Worm (Caenorhabditis elegans) whole organism, young adult: ENCODE measurements around the gene srd-33.

Experiments used
- B0035.1 ChIP-seq: sonication (generic microtip); optimal IDR thresholded peaks from 2 replicates; lab custom pipeline; 2016; ENCODE audit warnings: missing genetic modification characterization, mild to moderate bottlenecking, missing compliant biosample characterization, missing genotype, missing genetic modification reagents
- B0336.3 ChIP-seq: fragments of 200-800 bp; sonication (Bioruptor generic); IDR thresholded peaks from 2 replicates; pipeline ENCODE4 v1.3.6; 2022; ENCODE audit warnings: missing genetic modification characterization, missing compliant biosample characterization
- C06A6.2 ChIP-seq: fragments of 200-800 bp; sonication (Bioruptor generic); conservative IDR thresholded peaks from 2 replicates; pipeline ENCODE4 v1.3.6; 2022; ENCODE audit warnings: missing genetic modification characterization, missing compliant biosample characterization
- F33H1.4 ChIP-seq: fragments of 200-800 bp; sonication (Bioruptor generic); IDR thresholded peaks from 2 replicates; pipeline ENCODE4 v1.3.6; 2022; ENCODE audit warnings: missing genetic modification reagents, missing genetic modification characterization, missing compliant biosample characterization
- Y79H2A.3 ChIP-seq: fragments of 200-800 bp; sonication (Bioruptor generic); conservative IDR thresholded peaks from 2 replicates; pipeline ENCODE4 v1.3.6; 2022; ENCODE audit warnings: missing genetic modification reagents, missing genetic modification characterization, missing compliant biosample characterization
- Y95B8A.8 ChIP-seq: fragments of 200-800 bp; sonication (Bioruptor generic); IDR thresholded peaks from 2 replicates; pipeline ENCODE4 v1.3.6; 2022; ENCODE audit warnings: missing genetic modification reagents, missing genetic modification characterization, missing compliant biosample characterization
- akir-1 ChIP-seq: fragments of 200-800 bp; sonication (Bioruptor generic); optimal IDR thresholded peaks from 2 replicates; lab custom pipeline; 2018; ENCODE audit warnings: mild to moderate bottlenecking, missing genetic modification characterization, moderate library complexity, missing compliant biosample characterization
- attf-3 ChIP-seq: fragments of 200-800 bp; sonication (Bioruptor generic); conservative IDR thresholded peaks from 2 replicates; pipeline ENCODE4 v1.3.6; 2022; ENCODE audit warnings: missing genetic modification reagents, missing genetic modification characterization, missing compliant biosample characterization
- attf-5 ChIP-seq: fragments of 200-800 bp; sonication (Bioruptor generic); optimal IDR thresholded peaks from 2 replicates; lab custom pipeline; 2018; ENCODE audit warnings: mild to moderate bottlenecking, missing genetic modification characterization, missing compliant biosample characterization
- ccch-3 ChIP-seq: fragments of 200-800 bp; sonication (Bioruptor generic); optimal IDR thresholded peaks from 2 replicates; lab custom pipeline; 2018; ENCODE audit warnings: mild to moderate bottlenecking, missing genetic modification characterization, missing compliant biosample characterization
- cebp-1 ChIP-seq, 2 experiments: fragments of 200-800 bp in 1 of 2; sonication (Bioruptor generic) in 1 of 2; sonication (generic microtip) in 1 of 2; IDR thresholded peaks in 1 of 2; optimal IDR thresholded peaks in 1 of 2; 2 replicates each; pipeline versions ENCODE4 v1.3.6 to Lab custom; 2017 to 2022; ENCODE audit warnings: missing compliant biosample characterization in 2 of 2, missing genetic modification characterization in 2 of 2, mild to moderate bottlenecking in 1 of 2, missing genetic modification reagents in 1 of 2, moderate library complexity in 1 of 2
- ceh-27 ChIP-seq: fragments of 200-800 bp; sonication (Bioruptor generic); optimal IDR thresholded peaks from 2 replicates; lab custom pipeline; 2018; ENCODE audit warnings: mild to moderate bottlenecking, missing genetic modification characterization, moderate library complexity, missing compliant biosample characterization
- ceh-58 ChIP-seq: fragments of 200-800 bp; sonication (Bioruptor generic); IDR thresholded peaks from 2 replicates; pipeline ENCODE4 v1.3.6; 2022; ENCODE audit warnings: missing genetic modification characterization, missing compliant biosample characterization
- ceh-91 ChIP-seq: fragments of 200-800 bp; sonication (Bioruptor generic); IDR thresholded peaks from 2 replicates; pipeline ENCODE4 v1.3.6; 2022; ENCODE audit warnings: missing genetic modification reagents, missing genetic modification characterization, missing compliant biosample characterization
- chd-7 ChIP-seq: sonication (generic microtip); optimal IDR thresholded peaks from 2 replicates; lab custom pipeline; 2016; ENCODE audit warnings: mild to moderate bottlenecking, missing genetic modification characterization, moderate library complexity, missing compliant biosample characterization
- dox-1 ChIP-seq: fragments of 200-800 bp; sonication (Bioruptor generic); IDR thresholded peaks from 2 replicates; pipeline ENCODE4 v1.3.6; 2022; ENCODE audit warnings: missing genetic modification reagents, missing genetic modification characterization, missing compliant biosample characterization
- dpff-1 ChIP-seq: sonication (generic microtip); optimal IDR thresholded peaks from 2 replicates; lab custom pipeline; 2017; ENCODE audit warnings: mild to moderate bottlenecking, missing genetic modification characterization, missing compliant biosample characterization
- dpl-1 ChIP-seq: fragments of 150-350 bp; optimal IDR thresholded peaks from 2 replicates; lab custom pipeline; 2014; ENCODE audit warnings: missing biosample characterization, missing genetic modification reagents, missing genetic modification characterization
- efl-1 ChIP-seq: fragments of 150-350 bp; optimal IDR thresholded peaks from 2 replicates; lab custom pipeline; 2014; ENCODE audit warnings: missing biosample characterization, missing genetic modification reagents, missing genetic modification characterization
- egl-18 ChIP-seq: fragments of 200-800 bp; sonication (Bioruptor generic); IDR thresholded peaks from 2 replicates; pipeline ENCODE4 v1.3.6; 2022; ENCODE audit warnings: missing genetic modification reagents, missing genetic modification characterization, missing compliant biosample characterization
- fkh-3 ChIP-seq: sonication (generic microtip); optimal IDR thresholded peaks from 2 replicates; lab custom pipeline; 2016; ENCODE audit warnings: mild to moderate bottlenecking, missing genetic modification characterization, missing compliant biosample characterization
- gei-17 ChIP-seq: fragments of 200-800 bp; sonication (Bioruptor generic); optimal IDR thresholded peaks from 2 replicates; lab custom pipeline; 2018; ENCODE audit warnings: mild to moderate bottlenecking, missing genetic modification characterization, missing compliant biosample characterization
- hmg-1.2 ChIP-seq: fragments of 200-800 bp; sonication (Bioruptor generic); IDR thresholded peaks from 2 replicates; pipeline ENCODE4 v1.3.6; 2022; ENCODE audit warnings: missing genetic modification reagents, missing genetic modification characterization, missing compliant biosample characterization
- hrde-1 ChIP-seq: sonication (generic microtip); optimal IDR thresholded peaks from 2 replicates; lab custom pipeline; 2016; ENCODE audit warnings: missing genetic modification characterization, mild to moderate bottlenecking, missing compliant biosample characterization, moderate library complexity, missing genotype, missing genetic modification reagents, borderline replicate concordance
- let-607 ChIP-seq, 2 experiments: fragments of 200-800 bp in 1 of 2; sonication (Bioruptor generic) in 1 of 2; sonication (generic microtip) in 1 of 2; optimal IDR thresholded peaks; 2 replicates each; lab custom pipeline; 2016 to 2018; ENCODE audit warnings: mild to moderate bottlenecking in 2 of 2, missing compliant biosample characterization in 2 of 2, missing genetic modification characterization in 2 of 2, moderate library complexity in 2 of 2, missing genotype in 1 of 2
- lin-54 ChIP-seq: fragments of 200-800 bp; sonication (Bioruptor generic); optimal IDR thresholded peaks from 2 replicates; lab custom pipeline; 2018; ENCODE audit warnings: mild to moderate bottlenecking, missing genetic modification characterization, missing compliant biosample characterization
- mcd-1 ChIP-seq: fragments of 200-800 bp; sonication (Bioruptor generic); IDR thresholded peaks from 2 replicates; pipeline ENCODE4 v1.3.6; 2022; ENCODE audit warnings: missing genetic modification reagents, missing genetic modification characterization, missing compliant biosample characterization
- mel-28 ChIP-seq: sonication (generic microtip); optimal IDR thresholded peaks from 2 replicates; lab custom pipeline; 2016; ENCODE audit warnings: borderline replicate concordance, mild to moderate bottlenecking, missing genetic modification characterization, missing compliant biosample characterization
- mxl-1 ChIP-seq: sonication (generic microtip); optimal IDR thresholded peaks from 2 replicates; lab custom pipeline; 2016; ENCODE audit warnings: missing genetic modification characterization, missing compliant biosample characterization
- nfya-1 ChIP-seq: sonication (generic microtip); optimal IDR thresholded peaks from 2 replicates; lab custom pipeline; 2017; ENCODE audit warnings: antibody characterized with exemption, missing compliant biosample characterization, missing genetic modification characterization, borderline replicate concordance; ENCODE audit not compliant: insufficient read depth
- nfya-2 ChIP-seq: fragments of 200-800 bp; sonication (Bioruptor generic); IDR thresholded peaks from 2 replicates; pipeline ENCODE4 v1.3.6; 2022; ENCODE audit warnings: missing genetic modification reagents, missing genetic modification characterization, missing compliant biosample characterization
- nhr-179 ChIP-seq: sonication (generic microtip); optimal IDR thresholded peaks from 2 replicates; lab custom pipeline; 2016; ENCODE audit warnings: mild to moderate bottlenecking, missing genetic modification characterization, missing compliant biosample characterization
- nhr-80 ChIP-seq: sonication (generic microtip); optimal IDR thresholded peaks from 2 replicates; lab custom pipeline; 2016; ENCODE audit warnings: missing genetic modification characterization, missing compliant biosample characterization
- pha-4 ChIP-seq: fragments of 150-350 bp; sonication (generic microtip); optimal IDR thresholded peaks from 2 replicates; lab custom pipeline; 2014; ENCODE audit warnings: missing biosample characterization, missing genetic modification reagents, missing genetic modification characterization
- rcor-1 ChIP-seq: fragments of 200-800 bp; sonication (Bioruptor generic); IDR thresholded peaks from 2 replicates; pipeline ENCODE4 v1.3.6; 2022; ENCODE audit warnings: missing genetic modification reagents, missing genetic modification characterization, missing compliant biosample characterization
- rec-8 ChIP-seq, 2 experiments: sonication (generic microtip); optimal IDR thresholded peaks; 2 replicates each; lab custom pipeline; 2016; ENCODE audit warnings: mild to moderate bottlenecking in 2 of 2, missing genetic modification characterization in 2 of 2, missing genetic modification reagents in 2 of 2, missing genotype in 2 of 2, missing biosample characterization in 1 of 2, missing compliant biosample characterization in 1 of 2, moderate library complexity in 1 of 2
- sdz-38 ChIP-seq: sonication (generic microtip); optimal IDR thresholded peaks from 2 replicates; lab custom pipeline; 2016; ENCODE audit warnings: missing genotype, missing genetic modification characterization, missing compliant biosample characterization
- snpc-3.4 ChIP-seq: sonication (generic microtip); optimal IDR thresholded peaks from 2 replicates; lab custom pipeline; 2017; ENCODE audit warnings: missing genetic modification characterization, mild to moderate bottlenecking, missing compliant biosample characterization, antibody characterized with exemption, moderate library complexity, missing genotype, missing genetic modification reagents
- tbp1 ChIP-seq: fragments of 200-800 bp; sonication (Bioruptor generic); optimal IDR thresholded peaks from 2 replicates; lab custom pipeline; 2018; ENCODE audit warnings: mild to moderate bottlenecking, missing genetic modification characterization, missing compliant biosample characterization
- tlf-1 ChIP-seq: fragments of 200-800 bp; sonication (Bioruptor generic); optimal IDR thresholded peaks from 2 replicates; lab custom pipeline; 2018; ENCODE audit warnings: mild to moderate bottlenecking, missing genetic modification characterization, missing compliant biosample characterization
- unc-62 ChIP-seq: fragments of 150-350 bp; optimal IDR thresholded peaks from 2 replicates; lab custom pipeline; 2014; ENCODE audit warnings: missing biosample characterization, missing genetic modification reagents, missing genetic modification characterization
- zim-3 ChIP-seq: sonication (generic microtip); optimal IDR thresholded peaks from 2 replicates; lab custom pipeline; 2017; ENCODE audit warnings: mild to moderate bottlenecking, missing genetic modification characterization, moderate library complexity, missing compliant biosample characterization
- ztf-18 ChIP-seq: sonication (generic microtip); optimal IDR thresholded peaks from 2 replicates; lab custom pipeline; 2016; ENCODE audit warnings: missing genotype, mild to moderate bottlenecking, missing genetic modification characterization, missing compliant biosample characterization
- ztf-28 ChIP-seq: fragments of 200-800 bp; sonication (Bioruptor generic); IDR thresholded peaks from 2 replicates; pipeline ENCODE4 v1.3.6; 2022; ENCODE audit warnings: missing genetic modification reagents, missing genetic modification characterization, missing compliant biosample characterization
- ztf-3 ChIP-seq: fragments of 200-800 bp; sonication (Bioruptor generic); optimal IDR thresholded peaks from 2 replicates; lab custom pipeline; 2018; ENCODE audit warnings: mild to moderate bottlenecking, missing genetic modification characterization, missing compliant biosample characterization

The srd-33 gene

DNA sequence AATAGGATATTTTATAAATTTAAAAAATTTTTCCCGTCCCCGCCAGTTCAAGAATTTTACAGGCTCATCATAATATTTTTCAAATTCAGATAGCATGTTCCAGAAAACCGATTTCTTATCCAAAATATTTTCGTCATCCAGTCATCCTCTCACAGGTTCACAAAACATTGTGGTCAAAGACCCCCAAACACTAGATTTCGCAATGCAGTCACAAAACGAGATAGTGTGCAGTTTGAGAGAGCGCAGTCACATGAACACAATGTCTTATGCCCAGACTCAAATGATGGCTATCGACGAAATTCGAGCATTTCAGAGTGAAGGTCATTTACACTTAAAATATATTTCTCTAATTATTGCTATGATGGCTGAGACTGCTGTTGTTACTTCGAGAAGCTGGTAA is 27.5 kb upstream of the srd-33 start, which contains the start of gene abhd-5.2 (continued):
- no peak for TF ChIP-seq rec-8 (tag; optimal IDR thresholded peaks at IDR 0.05; lab: Kevin White, UChicago)
- TF ChIP-seq fkh-3 (tag; lab: Kevin White, UChicago), result no peak
- TF ChIP-seq nfya-2 (GFP tag; lab: Robert Waterston, UW), result no peak
- TF ChIP-seq pha-4 (tag; lab: Kevin White, UChicago), result no peak
- no peak for TF ChIP-seq mel-28
- no peak for TF ChIP-seq sdz-38 (tag; lab: Kevin White, UChicago)
- no peak for TF ChIP-seq ztf-18
- no peak for TF ChIP-seq ceh-58 (GFP tag; lab: Robert Waterston, UW)
- TF ChIP-seq ztf-3 (GFP tag; lab: Kevin White, UChicago), result no peak
- no peak for TF ChIP-seq nhr-179
- 0 out of 2 replicates have a peak, but pooled peaks have one; percentile 12 for TF ChIP-seq rcor-1 (GFP tag; lab: Robert Waterston, UW)
- no peak for TF ChIP-seq let-607 (tag; optimal IDR thresholded peaks at IDR 0.05; lab: Kevin White, UChicago)
- TF ChIP-seq nhr-80 (tag; lab: Kevin White, UChicago), result peak; percentile 70
- no peak for TF ChIP-seq unc-62
- TF ChIP-seq zim-3 (tag; lab: Kevin White, UChicago), result no peak
- no peak for TF ChIP-seq nfya-1 (tag; lab: Kevin White, UChicago)
- TF ChIP-seq ceh-91 (GFP tag; lab: Robert Waterston, UW), result no peak
- TF ChIP-seq lin-54, result peak; percentile 14
- peak; percentile 81 for TF ChIP-seq hmg-1.2 (GFP tag; lab: Robert Waterston, UW)
- peak; percentile 67 for TF ChIP-seq attf-5 (GFP tag; lab: Kevin White, UChicago)
- no peak for TF ChIP-seq gei-17 (GFP tag; lab: Kevin White, UChicago)
- peak; percentile 99 for TF ChIP-seq cebp-1 (GFP tag; IDR thresholded peaks at IDR 0.05; lab: Robert Waterston, UW)
- peak; percentile 100 for TF ChIP-seq cebp-1 (tag; optimal IDR thresholded peaks at IDR 0.05; lab: Kevin White, UChicago)

DNA sequence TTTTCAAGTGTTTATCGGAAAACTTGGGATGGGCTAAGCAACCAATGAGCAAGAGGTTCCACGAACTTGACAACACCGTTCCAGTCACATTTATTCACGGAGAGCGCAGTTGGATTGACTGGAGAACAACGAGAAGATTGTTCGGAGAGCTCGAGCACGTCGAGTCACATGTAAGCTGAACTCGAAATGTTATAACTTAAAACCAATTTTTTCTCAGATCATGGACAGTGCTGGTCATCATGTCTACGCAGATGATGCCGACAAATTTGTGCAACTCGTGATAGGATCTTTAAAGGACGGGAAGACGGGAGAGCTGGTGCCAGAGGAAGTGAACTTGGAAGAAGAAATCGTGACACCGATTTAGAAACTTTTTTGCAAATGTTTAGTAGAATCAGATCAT is 25.6 kb upstream of the srd-33 start:
- TF ChIP-seq F33H1.4 (GFP tag; lab: Robert Waterston, UW), result no peak
- TF ChIP-seq Y79H2A.3, result no peak
- TF ChIP-seq ztf-28 (GFP tag; lab: Robert Waterston, UW), result no peak
- no peak for TF ChIP-seq egl-18 (GFP tag; lab: Robert Waterston, UW)
- TF ChIP-seq chd-7 (tag; lab: Kevin White, UChicago), result no peak
- TF ChIP-seq mcd-1 (GFP tag; lab: Robert Waterston, UW), result no peak
- no peak for TF ChIP-seq ccch-3 (GFP tag; lab: Kevin White, UChicago)
- no peak for TF ChIP-seq mxl-1 (tag; lab: Kevin White, UChicago)
- no peak for TF ChIP-seq tlf-1
- no peak for TF ChIP-seq ceh-27 (GFP tag; lab: Kevin White, UChicago)
- no peak for TF ChIP-seq dpff-1

DNA sequence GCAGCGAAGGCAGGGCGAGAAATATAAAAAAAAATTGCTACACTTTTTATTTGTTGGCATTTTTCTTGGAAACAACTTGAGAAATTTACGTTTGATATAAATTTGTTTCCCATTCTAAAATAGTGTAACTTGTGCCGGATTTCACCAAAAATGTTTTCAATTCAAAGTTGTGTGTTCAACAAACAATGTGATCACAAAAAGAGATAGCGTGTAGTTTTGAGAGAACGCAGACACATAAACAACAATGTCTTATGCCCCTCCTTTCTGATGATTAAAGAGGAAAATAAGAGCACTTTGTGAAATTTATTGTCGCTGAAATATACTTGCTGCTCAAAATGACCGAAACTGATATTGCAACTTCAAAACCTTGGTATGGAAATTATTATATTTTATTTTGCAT is 24.7 kb upstream of the srd-33 start, which contains the start of gene abhd-5.1:
Gene abhd-5.1 (plus strand): TSS at position 230 of the 400 bp plus-strand sequence.
- TF ChIP-seq B0336.3 (GFP tag; lab: Robert Waterston, UW) (0 out of 2 replicates have a peak, but pooled peaks have one; percentile 22), gei-17 (GFP tag; lab: Kevin White, UChicago) (no peak), akir-1 (GFP tag; lab: Kevin White, UChicago) (no peak), dpl-1 (no peak), attf-3 (GFP tag; lab: Robert Waterston, UW) (no peak), ztf-18 (no peak), B0035.1 (tag; lab: Kevin White, UChicago) (no peak), attf-5 (GFP tag; lab: Kevin White, UChicago) (peak; percentile 1), Y95B8A.8 (GFP tag; lab: Robert Waterston, UW) (no peak), pha-4 (tag; lab: Kevin White, UChicago) (no peak), dox-1 (GFP tag; lab: Robert Waterston, UW) (no peak), efl-1 (no peak), dpff-1 (no peak), cebp-1 (GFP tag; IDR thresholded peaks at IDR 0.05; lab: Robert Waterston, UW) (no peak), cebp-1 (tag; optimal IDR thresholded peaks at IDR 0.05; lab: Kevin White, UChicago) (peak; percentile 41), C06A6.2 (GFP tag; lab: Robert Waterston, UW) (no peak), hrde-1 (tag; lab: Kevin White, UChicago) (no peak), tbp1 (GFP tag; lab: Kevin White, UChicago) (no peak), ztf-3 (GFP tag; lab: Kevin White, UChicago) (no peak), snpc-3.4 (tag; lab: Kevin White, UChicago) (no peak)
